Fruit fly (Drosophila melanogaster): ENCODE measurements around the gene CG11585.

Gene CG11585

dm6 chrX:14226093-14226492 lies 36.8 kb downstream of the CG11585 start, which contains the start of gene mRpL38:
Gene mRpL38, plus strand, starts transcription at chrX:14226289.
- TF ChIP-seq Adf1 (GFP tag; IDR thresholded peaks at IDR 0.05) (no peak), nerfin-1 (tag; optimal IDR thresholded peaks at IDR 0.05) (peak; percentile 7), Dll (GFP tag; IDR thresholded peaks at IDR 0.05; ENCODE audit: partially characterized antibody) (0 out of 4 replicates have a peak, but pooled peaks have one; percentile 27), Dp (GFP tag; optimal IDR thresholded peaks at IDR 0.05) (peak; percentile 88), CG17802 (tag; optimal IDR thresholded peaks at IDR 0.05) (no peak), Sox102F (GFP tag; optimal IDR thresholded peaks at IDR 0.05) (no peak), PHDP (tag; optimal IDR thresholded peaks at IDR 0.05) (no peak), tio (GFP tag; optimal IDR thresholded peaks at IDR 0.05) (no peak), tin (GFP tag; optimal IDR thresholded peaks at IDR 0.05) (no peak), CkIIα-i1 (GFP tag; IDR thresholded peaks at IDR 0.05) (no peak), Lim3 (GFP tag; IDR thresholded peaks at IDR 0.05) (no peak), E2f1 (GFP tag; IDR thresholded peaks at IDR 0.05) (no peak), pan (optimal IDR thresholded peaks at IDR 0.05) (no peak), pan (GFP tag; optimal IDR thresholded peaks at IDR 0.05 in 1 of 2, IDR thresholded peaks at IDR 0.05 in 1 of 2) (no peak), CG17361 (GFP tag; IDR thresholded peaks at IDR 0.05) (no peak), zen2 (GFP tag; IDR thresholded peaks at IDR 0.05; ENCODE audit: partially characterized antibody) (no peak), Atf6 (GFP tag; IDR thresholded peaks at IDR 0.05) (no peak), ATbp (GFP tag; optimal IDR thresholded peaks at IDR 0.05) (no peak), usp (GFP tag; optimal IDR thresholded peaks at IDR 0.05) (no peak), klu (GFP tag; IDR thresholded peaks at IDR 0.05) (no peak), CG10274 (GFP tag; optimal IDR thresholded peaks at IDR 0.05) (no peak), chn (GFP tag; optimal IDR thresholded peaks at IDR 0.05) (no peak), CG8281 (tag; optimal IDR thresholded peaks at IDR 0.05) (no peak), CG12744 (GFP tag; optimal IDR thresholded peaks at IDR 0.05) (no peak), Antp (GFP tag; optimal IDR thresholded peaks at IDR 0.05) (no peak), sqz (GFP tag; optimal IDR thresholded peaks at IDR 0.05) (no peak), CG4707 (GFP tag; optimal IDR thresholded peaks at IDR 0.05) (no peak), CG13424 (tag; optimal IDR thresholded peaks at IDR 0.05) (no peak), Meics (GFP tag; optimal IDR thresholded peaks at IDR 0.05) (no peak), Hmx (GFP tag; optimal IDR thresholded peaks at IDR 0.05) (no peak), CG10321 (GFP tag; IDR thresholded peaks at IDR 0.05) (no peak), disco-r (GFP tag; optimal IDR thresholded peaks at IDR 0.05) (no peak), CG17912 (GFP tag; optimal IDR thresholded peaks at IDR 0.05) (no peak), CG18619 (GFP tag; optimal IDR thresholded peaks at IDR 0.05) (no peak), HLH4C (GFP tag; IDR thresholded peaks at IDR 0.05; ENCODE audit: partially characterized antibody) (no peak), cad (GFP tag; optimal IDR thresholded peaks at IDR 0.05) (no peak), CG3847 (GFP tag; IDR thresholded peaks at IDR 0.05) (peak; percentile 29; the same call in 1 of the 2 replicates), D19A (tag; optimal IDR thresholded peaks at IDR 0.05) (no peak), pita (GFP tag; optimal IDR thresholded peaks at IDR 0.05) (no peak), chinmo (GFP tag; IDR thresholded peaks at IDR 0.05; ENCODE audit: partially characterized antibody) (0 out of 4 replicates have a peak, but pooled peaks have one; percentile 9), ttk (GFP tag; IDR thresholded peaks at IDR 0.05) (no peak), gfzf (GFP tag; optimal IDR thresholded peaks at IDR 0.05) (peak; percentile 5), dpn (GFP tag; optimal IDR thresholded peaks at IDR 0.05) (no peak), CG2199 (GFP tag; IDR thresholded peaks at IDR 0.05) (no peak), CG2129 (GFP tag; IDR thresholded peaks at IDR 0.05; ENCODE audit: partially characterized antibody) (no peak), nom (GFP tag; optimal IDR thresholded peaks at IDR 0.05) (no peak), Rfx (GFP tag; IDR thresholded peaks at IDR 0.05) (no peak), Taf1 (GFP tag; IDR thresholded peaks at IDR 0.05) (no peak), CG13287 (GFP tag; IDR thresholded peaks at IDR 0.05; ENCODE audit: partially characterized antibody) (peak; percentile 27), CG9727 (GFP tag; optimal IDR thresholded peaks at IDR 0.05) (no peak), Sry-δ (GFP tag; optimal IDR thresholded peaks at IDR 0.05) (peak; percentile 12)
